Fruit fly (Drosophila melanogaster): ENCODE data around the gene CIAPIN1.

- TF ChIP-seq psq (optimal IDR thresholded peaks at IDR 0.05), result no peak
- no peak for TF ChIP-seq insv (optimal IDR thresholded peaks at IDR 0.05)
- TF ChIP-seq h (optimal IDR thresholded peaks at IDR 0.05), result no peak
- no peak for TF ChIP-seq Myc (optimal IDR thresholded peaks at IDR 0.05)
- TF ChIP-seq Sin3A (optimal IDR thresholded peaks at IDR 0.05), result no peak
These were observed 33.2 kb downstream of the CIAPIN1 start, which contains the start of gene DCTN5-p25 for dm6 chr2L:15005505-15005904.
